Worm (Caenorhabditis elegans) whole organism, L2 larva: ENCODE data around the gene moc-6.

Source experiments
- F13H6.1 ChIP-seq: sonication (generic microtip); optimal IDR thresholded peaks from 2 replicates; lab custom pipeline; 2016; ENCODE audit warnings: missing genetic modification characterization, missing compliant biosample characterization
- Y55F3AM.14 ChIP-seq: fragments of 200-800 bp; sonication (Bioruptor generic); optimal IDR thresholded peaks from 2 replicates; lab custom pipeline; 2018; ENCODE audit warnings: mild to moderate bottlenecking, missing genetic modification characterization, missing compliant biosample characterization
- aly-2 ChIP-seq: fragments of 150-350 bp; optimal IDR thresholded peaks from 2 replicates; lab custom pipeline; 2014; ENCODE audit warnings: missing biosample characterization, missing genetic modification characterization
- ama-1 ChIP-seq: fragments of 150-350 bp; optimal IDR thresholded peaks from 2 replicates; lab custom pipeline; 2018; ENCODE audit warnings: inconsistent platforms
- blmp-1 ChIP-seq: sonication (generic microtip); optimal IDR thresholded peaks from 2 replicates; lab custom pipeline; 2017; ENCODE audit warnings: missing genetic modification characterization, mild to moderate bottlenecking, missing compliant biosample characterization, antibody characterized with exemption, moderate library complexity; ENCODE audit not compliant: insufficient read depth
- ceh-16 ChIP-seq: fragments of 150-350 bp; optimal IDR thresholded peaks from 2 replicates; lab custom pipeline; 2014; ENCODE audit warnings: missing biosample characterization, missing genetic modification characterization
- crh-2 ChIP-seq: sonication (generic microtip); optimal IDR thresholded peaks from 2 replicates; lab custom pipeline; 2017; ENCODE audit warnings: missing biosample characterization, missing genetic modification characterization
- dmd-4 ChIP-seq: sonication (generic microtip); optimal IDR thresholded peaks from 2 replicates; lab custom pipeline; 2017; ENCODE audit warnings: missing biosample characterization, missing genetic modification characterization
- elt-1 ChIP-seq: fragments of 150-350 bp; optimal IDR thresholded peaks from 2 replicates; lab custom pipeline; 2014; ENCODE audit warnings: missing biosample characterization, missing genetic modification characterization
- elt-3 ChIP-seq: sonication (generic microtip); optimal IDR thresholded peaks from 2 replicates; lab custom pipeline; 2017; ENCODE audit warnings: missing biosample characterization, missing genetic modification characterization
- fos-1 ChIP-seq: fragments of 150-350 bp; optimal IDR thresholded peaks from 2 replicates; lab custom pipeline; 2014; ENCODE audit warnings: missing biosample characterization, missing genetic modification characterization
- gmeb-1 ChIP-seq: fragments of 150-350 bp; optimal IDR thresholded peaks from 2 replicates; lab custom pipeline; 2014; ENCODE audit warnings: missing biosample characterization, missing genetic modification characterization
- lin-11 ChIP-seq: fragments of 150-350 bp; sonication (generic microtip); optimal IDR thresholded peaks from 2 replicates; lab custom pipeline; 2014; ENCODE audit warnings: missing biosample characterization, missing genetic modification characterization, inconsistent platforms, mixed read lengths
- lin-13 ChIP-seq: fragments of 150-350 bp; optimal IDR thresholded peaks from 2 replicates; lab custom pipeline; 2014; ENCODE audit warnings: missing biosample characterization, missing genetic modification reagents, missing genetic modification characterization
- lsy-2 ChIP-seq, 2 experiments: fragments of 150-350 bp in 1 of 2; sonication (generic microtip) in 1 of 2; optimal IDR thresholded peaks; 2 replicates each; lab custom pipeline; 2014 to 2017; ENCODE audit warnings: missing biosample characterization in 2 of 2, missing genetic modification characterization in 2 of 2
- mab-5 ChIP-seq: fragments of 150-350 bp; optimal IDR thresholded peaks from 2 replicates; lab custom pipeline; 2014; ENCODE audit warnings: missing biosample characterization, missing genetic modification characterization
- mbf-1 ChIP-seq: sonication (generic microtip); optimal IDR thresholded peaks from 2 replicates; lab custom pipeline; 2017; ENCODE audit warnings: missing biosample characterization, missing genetic modification characterization
- nhr-11 ChIP-seq: fragments of 150-350 bp; optimal IDR thresholded peaks from 2 replicates; lab custom pipeline; 2014; ENCODE audit warnings: missing biosample characterization, missing genetic modification characterization
- nhr-12 ChIP-seq: fragments of 150-350 bp; optimal IDR thresholded peaks from 2 replicates; lab custom pipeline; 2014; ENCODE audit warnings: missing biosample characterization, missing genetic modification characterization
- nhr-129 ChIP-seq: fragments of 150-350 bp; optimal IDR thresholded peaks from 2 replicates; lab custom pipeline; 2014; ENCODE audit warnings: missing biosample characterization, missing genetic modification characterization
- nhr-21 ChIP-seq: fragments of 150-350 bp; optimal IDR thresholded peaks from 2 replicates; lab custom pipeline; 2014; ENCODE audit warnings: missing biosample characterization, missing genetic modification characterization
- nhr-23 ChIP-seq: fragments of 150-350 bp; optimal IDR thresholded peaks from 2 replicates; lab custom pipeline; 2014; ENCODE audit warnings: missing biosample characterization, missing genetic modification reagents, missing genetic modification characterization
- nhr-237 ChIP-seq: fragments of 150-350 bp; optimal IDR thresholded peaks from 2 replicates; lab custom pipeline; 2014; ENCODE audit warnings: missing biosample characterization, missing genetic modification characterization
- nhr-6 ChIP-seq: fragments of 150-350 bp; optimal IDR thresholded peaks from 2 replicates; lab custom pipeline; 2014; ENCODE audit warnings: missing biosample characterization, missing genetic modification characterization
- nhr-77 ChIP-seq: fragments of 150-350 bp; optimal IDR thresholded peaks from 2 replicates; lab custom pipeline; 2014; ENCODE audit warnings: missing biosample characterization, missing genetic modification characterization
- peb-1 ChIP-seq: fragments of 150-350 bp; optimal IDR thresholded peaks from 2 replicates; lab custom pipeline; 2014; ENCODE audit warnings: missing biosample characterization, missing genetic modification characterization
- sem-4 ChIP-seq: fragments of 150-350 bp; optimal IDR thresholded peaks from 2 replicates; lab custom pipeline; 2014; ENCODE audit warnings: missing biosample characterization, missing genetic modification reagents, missing genetic modification characterization
- skn-1 ChIP-seq: sonication (generic microtip); optimal IDR thresholded peaks from 2 replicates; lab custom pipeline; 2017; ENCODE audit warnings: missing biosample characterization, missing genetic modification characterization
- sma-3 ChIP-seq: sonication (generic microtip); optimal IDR thresholded peaks from 2 replicates; lab custom pipeline; 2016; ENCODE audit warnings: missing genetic modification reagents, missing genetic modification characterization, missing compliant biosample characterization
- sma-9 ChIP-seq, 2 experiments: fragments of 150-350 bp in 1 of 2; sonication (generic microtip) in 1 of 2; optimal IDR thresholded peaks; 2 replicates each; lab custom pipeline; 2014 to 2016; ENCODE audit warnings: missing genetic modification characterization in 2 of 2, mild to moderate bottlenecking in 1 of 2, missing biosample characterization in 1 of 2, missing compliant biosample characterization in 1 of 2, missing genetic modification reagents in 1 of 2, moderate library complexity in 1 of 2
- snpc-4 ChIP-seq: fragments of 150-350 bp; optimal IDR thresholded peaks from 2 replicates; lab custom pipeline; 2014; ENCODE audit warnings: missing biosample characterization, missing genetic modification characterization
- unc-39 ChIP-seq: fragments of 150-350 bp; optimal IDR thresholded peaks from 2 replicates; lab custom pipeline; 2014; ENCODE audit warnings: missing biosample characterization, missing genetic modification characterization
- unc-55 ChIP-seq: fragments of 150-350 bp; sonication (generic microtip); optimal IDR thresholded peaks from 3 replicates; lab custom pipeline; 2014; ENCODE audit warnings: missing biosample characterization, missing genetic modification reagents, missing genetic modification characterization
- unc-62 ChIP-seq: fragments of 150-350 bp; optimal IDR thresholded peaks from 2 replicates; lab custom pipeline; 2014; ENCODE audit warnings: missing biosample characterization, missing genetic modification reagents, missing genetic modification characterization
- ztf-1 ChIP-seq: fragments of 200-800 bp; sonication (Bioruptor generic); conservative IDR thresholded peaks from 2 replicates; pipeline ENCODE4 v1.3.6; 2022; ENCODE audit warnings: missing genetic modification characterization, missing compliant biosample characterization
- ztf-4 ChIP-seq: fragments of 150-350 bp; optimal IDR thresholded peaks from 2 replicates; lab custom pipeline; 2014; ENCODE audit warnings: missing biosample characterization, missing genetic modification characterization

moc-6 gene

DNA sequence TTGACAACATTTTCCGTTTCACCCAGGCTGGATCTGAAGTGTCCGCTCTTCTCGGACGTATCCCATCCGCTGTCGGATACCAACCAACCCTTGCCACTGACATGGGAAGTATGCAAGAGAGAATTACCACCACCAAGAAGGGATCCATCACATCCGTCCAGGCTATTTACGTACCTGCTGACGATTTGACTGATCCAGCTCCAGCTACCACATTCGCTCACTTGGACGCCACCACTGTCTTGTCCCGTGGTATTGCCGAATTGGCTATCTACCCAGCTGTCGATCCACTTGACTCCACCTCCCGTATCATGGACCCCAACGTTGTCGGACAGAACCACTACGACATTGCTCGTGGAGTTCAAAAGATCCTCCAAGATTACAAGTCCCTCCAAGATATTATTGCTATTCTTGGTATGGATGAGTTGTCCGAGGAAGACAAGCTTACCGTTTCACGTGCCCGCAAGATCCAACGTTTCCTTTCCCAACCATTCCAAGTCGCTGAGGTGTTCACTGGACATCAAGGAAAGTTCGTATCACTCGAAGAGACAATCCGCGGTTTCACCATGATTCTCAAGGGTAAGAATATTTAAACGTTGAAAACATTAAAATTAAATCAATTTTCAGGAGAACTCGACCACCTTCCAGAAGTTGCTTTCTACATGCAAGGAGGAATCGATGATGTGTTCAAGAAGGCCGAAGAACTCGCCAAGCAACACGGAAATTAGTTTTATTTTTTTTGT is 33.9 kb downstream of the moc-6 start:
- TF ChIP-seq nhr-23 (tag; lab: Kevin White, UChicago): peak; percentile 35
- TF ChIP-seq nhr-237 (tag; lab: Kevin White, UChicago): no peak
- no peak for TF ChIP-seq unc-55

DNA sequence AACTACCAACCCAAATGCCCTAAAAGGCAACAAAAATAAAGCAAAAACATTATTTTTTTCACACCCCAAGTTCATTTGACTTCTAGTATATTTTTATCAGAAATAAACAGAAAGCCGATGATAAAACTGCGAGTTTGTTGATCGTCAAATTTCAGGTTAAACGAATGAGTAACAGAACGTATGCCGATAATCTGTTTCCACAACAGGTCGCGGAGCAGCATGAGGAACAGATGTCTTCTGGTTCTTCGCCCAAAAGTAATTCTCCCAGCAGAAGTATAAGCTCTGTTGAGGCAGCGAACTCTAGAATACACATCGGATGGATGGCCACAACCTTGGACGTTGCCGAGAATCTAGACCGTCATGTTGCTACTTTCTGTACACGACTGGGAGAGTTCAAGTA is 34.6 kb downstream of the moc-6 start, which contains the start of gene prmt-5:
TSS of gene prmt-5 (plus strand) at position 141 of the 400 bp plus-strand sequence.
- TF ChIP-seq skn-1 (tag; lab: Kevin White, UChicago) (no peak), ztf-4 (tag; lab: Kevin White, UChicago) (peak; percentile 53), nhr-12 (tag; lab: Kevin White, UChicago) (no peak), F13H6.1 (tag; lab: Kevin White, UChicago) (peak; percentile 8), nhr-6 (tag; lab: Kevin White, UChicago) (no peak), Y55F3AM.14 (peak; percentile 24), nhr-21 (tag; lab: Kevin White, UChicago) (peak; percentile 46), nhr-129 (tag; lab: Kevin White, UChicago) (peak; percentile 41), gmeb-1 (tag; lab: Kevin White, UChicago) (no peak), crh-2 (tag; lab: Kevin White, UChicago) (no peak), dmd-4 (tag; lab: Kevin White, UChicago) (no peak), sma-3 (GFP tag; lab: Kevin White, UChicago) (peak; percentile 45), lin-13 (GFP tag; lab: Kevin White, UChicago) (peak; percentile 34), ama-1 (peak; percentile 65), nhr-237 (tag; lab: Kevin White, UChicago) (no peak), elt-3 (no peak)

DNA sequence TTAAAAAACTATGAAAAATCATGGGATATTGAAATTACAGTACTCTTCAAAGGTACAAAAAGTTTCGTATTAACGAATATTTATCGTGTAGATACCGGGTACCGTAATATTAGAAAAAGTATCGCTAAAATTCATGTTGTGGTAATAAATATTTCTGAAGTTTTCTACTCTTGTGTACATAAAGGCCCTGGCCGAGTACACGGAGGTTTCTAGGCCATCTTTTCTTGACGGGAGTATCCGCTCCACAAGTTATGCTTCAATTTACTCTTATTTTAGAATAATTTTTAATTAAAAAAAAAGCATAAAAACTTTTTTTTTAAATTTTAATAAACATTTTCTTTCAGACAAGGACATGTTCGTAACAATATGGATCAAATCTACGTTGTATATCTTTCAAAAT is 37.4 kb downstream of the moc-6 start:
- TF ChIP-seq unc-39 (tag; lab: Kevin White, UChicago): no peak
- no peak for TF ChIP-seq ztf-4 (tag; lab: Kevin White, UChicago)
- no peak for TF ChIP-seq unc-55
- no peak for TF ChIP-seq lsy-2 (tag; optimal IDR thresholded peaks at IDR 0.05; lab: Kevin White, UChicago)
- TF ChIP-seq Y55F3AM.14: no peak
- no peak for TF ChIP-seq gmeb-1 (tag; lab: Kevin White, UChicago)
- TF ChIP-seq nhr-129 (tag; lab: Kevin White, UChicago): no peak
- TF ChIP-seq snpc-4 (tag; lab: Kevin White, UChicago): no peak
- no peak for TF ChIP-seq nhr-77 (tag; lab: Kevin White, UChicago)
- TF ChIP-seq, all 48 proteins: peak for 0

DNA sequence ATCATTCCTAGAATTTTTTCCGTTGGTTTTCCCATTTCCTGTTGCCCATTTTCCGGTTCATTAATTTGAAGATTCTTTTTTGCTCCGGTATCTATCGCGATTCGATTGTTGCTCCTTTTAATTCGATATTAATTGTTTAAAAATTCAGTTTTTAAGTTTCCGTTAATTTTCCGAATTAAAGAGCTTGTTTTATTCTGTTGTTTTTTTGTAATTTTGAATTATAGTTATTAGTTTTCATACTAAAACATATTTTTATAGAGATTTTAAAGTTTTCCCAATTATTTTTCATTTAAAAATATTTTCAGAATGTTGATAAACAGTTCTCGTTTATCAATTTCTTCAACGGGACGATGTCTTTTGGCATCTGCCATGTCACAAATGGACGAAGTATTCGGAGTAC is 38.5 kb downstream of the moc-6 start, which contains the start of gene mrps-26:
TSS of gene mrps-26 (plus strand) at position 301 of the 400 bp plus-strand sequence.
- TF ChIP-seq nhr-77 (tag; lab: Kevin White, UChicago) (no peak), nhr-11 (tag; lab: Kevin White, UChicago) (no peak), mbf-1 (no peak), nhr-21 (tag; lab: Kevin White, UChicago) (no peak), lin-11 (tag; lab: Kevin White, UChicago) (no peak), unc-39 (tag; lab: Kevin White, UChicago) (no peak), fos-1 (tag; lab: Kevin White, UChicago) (no peak), unc-62 (GFP tag; lab: Kevin White, UChicago) (no peak), ama-1 (no peak)

DNA sequence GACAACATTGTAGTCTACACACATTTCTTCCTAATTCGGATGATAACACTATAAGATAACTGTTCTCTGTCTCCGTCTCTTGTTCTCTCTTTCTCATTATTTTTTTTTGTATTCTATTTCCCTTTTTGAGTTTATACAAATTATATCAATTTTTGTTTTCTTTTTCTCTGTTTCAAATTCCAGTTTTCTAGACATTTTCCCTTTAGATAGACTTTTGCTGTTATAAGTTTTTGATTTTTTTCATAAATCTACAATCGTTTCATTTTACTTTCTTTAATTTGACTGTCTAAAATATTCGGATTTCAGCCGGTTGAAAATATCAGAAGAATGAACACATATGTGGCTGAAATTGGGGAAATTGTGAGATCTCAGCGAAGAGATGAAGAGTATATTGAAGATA is 40.3 kb downstream of the moc-6 start, which contains the start of gene prx-10:
TSS of gene prx-10 (plus strand) at position 301 of the 400 bp plus-strand sequence.
- TF ChIP-seq sma-9 (GFP tag; optimal IDR thresholded peaks at IDR 0.05; lab: Kevin White, UChicago) (no peak), sma-9 (tag; optimal IDR thresholded peaks at IDR 0.05; lab: Kevin White, UChicago) (no peak), ztf-1 (no peak), ceh-16 (tag; lab: Kevin White, UChicago) (no peak), fos-1 (tag; lab: Kevin White, UChicago) (peak; percentile 13), skn-1 (tag; lab: Kevin White, UChicago) (no peak), unc-55 (no peak)

DNA sequence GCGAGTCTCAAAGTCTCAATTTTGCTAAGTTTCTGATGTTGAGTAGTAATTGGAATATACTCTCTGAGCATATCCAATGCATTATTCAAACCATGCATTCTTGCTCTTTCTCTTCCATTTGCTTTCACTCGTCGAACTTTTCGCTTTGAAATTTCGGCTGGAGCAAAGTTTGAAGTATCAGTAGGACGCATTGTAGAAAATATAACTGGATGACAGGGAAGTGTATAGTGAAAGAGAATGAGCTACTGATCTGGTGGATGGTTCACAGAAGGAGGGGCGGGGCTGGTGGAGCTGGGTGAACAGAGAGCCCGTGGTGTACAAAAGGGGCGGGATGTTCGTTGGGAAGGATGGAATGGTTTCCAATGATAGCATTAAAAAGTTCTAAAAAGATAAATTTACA is 46.1 kb downstream of the moc-6 start:
- no peak for TF ChIP-seq aly-2 (tag; lab: Kevin White, UChicago)
- no peak for TF ChIP-seq elt-3
- no peak for TF ChIP-seq sem-4 (tag; lab: Kevin White, UChicago)
- no peak for TF ChIP-seq mab-5
- TF ChIP-seq dmd-4 (tag; lab: Kevin White, UChicago): no peak
- TF ChIP-seq elt-1: no peak
- no peak for TF ChIP-seq F13H6.1 (tag; lab: Kevin White, UChicago)
- no peak for TF ChIP-seq fos-1 (tag; lab: Kevin White, UChicago)
- no peak for TF ChIP-seq blmp-1 (tag; lab: Kevin White, UChicago)
- no peak for TF ChIP-seq lin-11 (tag; lab: Kevin White, UChicago)
- no peak for TF ChIP-seq peb-1
